Fruit fly (Drosophila melanogaster) whole organism, embryonic: ENCODE results near the gene CG31076.

Source experiments
- Aef1 ChIP-seq: fragments of 200-800 bp; sonication (Bioruptor generic); IDR thresholded peaks from 3 replicates; pipeline ENCODE4 v1.3.6; 2022; ENCODE audit warnings: missing biosample characterization, missing genetic modification characterization
- B-H2 ChIP-seq: fragments of 200-800 bp; sonication (Bioruptor generic); optimal IDR thresholded peaks from 2 replicates; lab custom pipeline; 2018; ENCODE audit warnings: missing biosample characterization, mild to moderate bottlenecking, missing genetic modification characterization
- Bdp1 ChIP-seq: fragments of 200-800 bp; sonication (Bioruptor generic); optimal IDR thresholded peaks from 3 replicates; lab custom pipeline; 2016; ENCODE audit warnings: missing biosample characterization, missing genetic modification characterization
- CG10267 ChIP-seq: fragments of 200-800 bp; sonication (Bioruptor generic); optimal IDR thresholded peaks from 2 replicates; lab custom pipeline; 2018; ENCODE audit warnings: missing biosample characterization, mild to moderate bottlenecking, missing genetic modification characterization, moderate library complexity
- CG10979 ChIP-seq: fragments of 200-800 bp; sonication (Bioruptor generic); optimal IDR thresholded peaks from 2 replicates; lab custom pipeline; 2018; ENCODE audit warnings: missing biosample characterization, mild to moderate bottlenecking, missing genetic modification characterization, moderate library complexity
- CG12155 ChIP-seq: fragments of 200-800 bp; sonication (Bioruptor generic); optimal IDR thresholded peaks from 3 replicates; lab custom pipeline; 2016; ENCODE audit warnings: missing biosample characterization, missing genetic modification characterization
- CG12769 ChIP-seq: fragments of 200-800 bp; sonication (Bioruptor generic); optimal IDR thresholded peaks from 2 replicates; lab custom pipeline; 2019; ENCODE audit warnings: missing biosample characterization, mild to moderate bottlenecking, missing genetic modification characterization, moderate library complexity
- CG15011 ChIP-seq: fragments of 200-800 bp; sonication (Bioruptor generic); optimal IDR thresholded peaks from 3 replicates; lab custom pipeline; 2018; ENCODE audit warnings: missing biosample characterization, mild to moderate bottlenecking, missing genetic modification characterization
- CG18262 ChIP-seq: fragments of 200-800 bp; optimal IDR thresholded peaks from 3 replicates; lab custom pipeline; 2019; ENCODE audit warnings: missing biosample characterization, mild to moderate bottlenecking, missing genetic modification characterization, moderate library complexity
- CG2678 ChIP-seq: fragments of 200-800 bp; sonication (Bioruptor generic); optimal IDR thresholded peaks from 3 replicates; lab custom pipeline; 2019; ENCODE audit warnings: missing biosample characterization, mild to moderate bottlenecking, missing genetic modification characterization, moderate library complexity
- CG32532 ChIP-seq: fragments of 200-800 bp; sonication (Bioruptor generic); IDR thresholded peaks from 2 replicates; pipeline ENCODE4 v1.3.6; 2022; ENCODE audit warnings: missing biosample characterization, missing genetic modification characterization
- CG32772 ChIP-seq: fragments of 200-800 bp; sonication (Bioruptor generic); IDR thresholded peaks from 2 replicates; pipeline ENCODE4 v1.3.6; 2022; ENCODE audit warnings: missing biosample characterization, missing genetic modification characterization
- CG3281 ChIP-seq: fragments of 200-800 bp; sonication (Bioruptor generic); optimal IDR thresholded peaks from 3 replicates; lab custom pipeline; 2017; ENCODE audit warnings: missing biosample characterization, mild to moderate bottlenecking, missing genetic modification characterization
- CG34422 ChIP-seq: fragments of 200-800 bp; sonication (Bioruptor generic); IDR thresholded peaks from 3 replicates; pipeline ENCODE4 v1.3.6; 2022; ENCODE audit warnings: missing biosample characterization, missing genetic modification characterization
- CG42726 ChIP-seq: fragments of 200-800 bp; sonication (Bioruptor generic); IDR thresholded peaks from 2 replicates; pipeline ENCODE4 v1.3.6; 2022; ENCODE audit warnings: missing biosample characterization, missing genetic modification characterization; ENCODE audit not compliant: partially characterized antibody
- CG4854 ChIP-seq: fragments of 200-800 bp; sonication (Bioruptor generic); optimal IDR thresholded peaks from 2 replicates; lab custom pipeline; 2016; ENCODE audit warnings: missing biosample characterization, missing genetic modification characterization, inconsistent platforms
- CG7556 ChIP-seq: fragments of 200-800 bp; sonication (Bioruptor generic); optimal IDR thresholded peaks from 2 replicates; lab custom pipeline; 2017; ENCODE audit warnings: missing biosample characterization, mild to moderate bottlenecking, missing genetic modification characterization
- CG9817 ChIP-seq: fragments of 200-800 bp; sonication (Bioruptor generic); optimal IDR thresholded peaks from 2 replicates; lab custom pipeline; 2018; ENCODE audit warnings: missing biosample characterization, mild to moderate bottlenecking, missing genetic modification characterization, moderate library complexity
- CG9932 ChIP-seq: fragments of 200-800 bp; sonication (Bioruptor generic); IDR thresholded peaks from 2 replicates; pipeline ENCODE4 v1.3.6; 2022; ENCODE audit warnings: missing biosample characterization, missing genetic modification characterization
- Camta ChIP-seq: fragments of 200-800 bp; sonication (Bioruptor generic); optimal IDR thresholded peaks from 2 replicates; lab custom pipeline; 2016; ENCODE audit warnings: missing biosample characterization, missing genetic modification characterization
- D19A ChIP-seq: fragments of 200-800 bp; optimal IDR thresholded peaks from 3 replicates; lab custom pipeline; 2019; ENCODE audit warnings: missing biosample characterization, mild to moderate bottlenecking, missing genetic modification characterization, moderate library complexity
- D19B ChIP-seq: fragments of 200-800 bp; sonication (Bioruptor generic); optimal IDR thresholded peaks from 2 replicates; lab custom pipeline; 2017; ENCODE audit warnings: missing biosample characterization, mild to moderate bottlenecking, missing genetic modification characterization
- E2f1 ChIP-seq: fragments of 200-800 bp; sonication (Bioruptor generic); IDR thresholded peaks from 2 replicates; pipeline ENCODE4 v1.3.6; 2022; ENCODE audit warnings: missing biosample characterization, missing genetic modification characterization
- Eip74EF ChIP-seq, 2 experiments: fragments of 200-800 bp in 1 of 2; fragments of >200 bp in 1 of 2; sonication (Bioruptor generic) in 1 of 2; optimal IDR thresholded peaks; 2 replicates each; lab custom pipeline; 2017 to 2019; ENCODE audit warnings: missing biosample characterization in 2 of 2, missing genetic modification characterization in 2 of 2, mild to moderate bottlenecking in 1 of 2, moderate library complexity in 1 of 2
- Ets65A ChIP-seq: fragments of 200-800 bp; sonication (Bioruptor generic); peaks from one replicate; lab custom pipeline; 2016; ENCODE audit warnings: missing biosample characterization, missing genetic modification characterization
- H15 ChIP-seq: fragments of 200-800 bp; sonication (Bioruptor generic); IDR thresholded peaks from 3 replicates; pipeline ENCODE4 v1.3.6; 2022; ENCODE audit warnings: missing biosample characterization, missing genetic modification characterization
- HHEX ChIP-seq: fragments of 200-800 bp; sonication (Bioruptor generic); optimal IDR thresholded peaks from 3 replicates; lab custom pipeline; 2017; ENCODE audit warnings: missing biosample characterization, mild to moderate bottlenecking, missing genetic modification characterization, missing genetic modification reagents
- HmgZ ChIP-seq: fragments of 200-800 bp; sonication (Bioruptor generic); optimal IDR thresholded peaks from 2 replicates; lab custom pipeline; 2018; ENCODE audit warnings: missing biosample characterization, mild to moderate bottlenecking, missing genetic modification characterization
- Lhr ChIP-seq: fragments of 200-800 bp; sonication (Bioruptor generic); optimal IDR thresholded peaks from 3 replicates; lab custom pipeline; 2017; ENCODE audit warnings: mild to moderate bottlenecking, missing biosample characterization, missing genetic modification reagents, missing genetic modification characterization
- NC2β ChIP-seq: fragments of 200-800 bp; sonication (Bioruptor generic); optimal IDR thresholded peaks from 2 replicates; lab custom pipeline; 2016; ENCODE audit warnings: missing biosample characterization, missing genetic modification characterization
- Sox102F ChIP-seq: fragments of 200-800 bp; sonication (Bioruptor generic); optimal IDR thresholded peaks from 2 replicates; lab custom pipeline; 2018; ENCODE audit warnings: missing biosample characterization, mild to moderate bottlenecking, missing genetic modification characterization, moderate library complexity
- bbx ChIP-seq: fragments of 200-800 bp; sonication (Bioruptor generic); IDR thresholded peaks from 2 replicates; pipeline ENCODE4 v1.3.6; 2022; ENCODE audit warnings: missing biosample characterization, missing genetic modification characterization; ENCODE audit not compliant: partially characterized antibody
- bcd ChIP-seq: fragments of 200-800 bp; sonication (Bioruptor generic); optimal IDR thresholded peaks from 2 replicates; lab custom pipeline; 2017; ENCODE audit warnings: missing biosample characterization, mild to moderate bottlenecking, missing genetic modification characterization
- cad ChIP-seq: fragments of >200 bp; optimal IDR thresholded peaks from 2 replicates; lab custom pipeline; 2017; ENCODE audit warnings: missing biosample characterization, missing genetic modification characterization
- chinmo ChIP-seq: fragments of 200-800 bp; sonication (Bioruptor generic); IDR thresholded peaks from 4 replicates; pipeline ENCODE4 v1.3.6; 2022; ENCODE audit warnings: missing biosample characterization, missing genetic modification characterization; ENCODE audit not compliant: partially characterized antibody
- crol ChIP-seq: fragments of 200-800 bp; sonication (Bioruptor generic); IDR thresholded peaks from 2 replicates; pipeline ENCODE4 v1.3.6; 2022; ENCODE audit warnings: missing biosample characterization, missing genetic modification characterization
- ftz-f1 ChIP-seq: fragments of 200-800 bp; sonication (Bioruptor generic); optimal IDR thresholded peaks from 2 replicates; lab custom pipeline; 2016; ENCODE audit warnings: missing biosample characterization, missing genetic modification characterization
- gfzf ChIP-seq: fragments of 200-800 bp; sonication (Bioruptor generic); optimal IDR thresholded peaks from 2 replicates; lab custom pipeline; 2016; ENCODE audit warnings: missing biosample characterization, mild to moderate bottlenecking, missing genetic modification characterization, moderate library complexity
- grau ChIP-seq: fragments of 200-800 bp; optimal IDR thresholded peaks from 3 replicates; lab custom pipeline; 2019; ENCODE audit warnings: missing biosample characterization, mild to moderate bottlenecking, missing genetic modification characterization, moderate library complexity
- hbn ChIP-seq: fragments of 200-800 bp; sonication (Bioruptor generic); IDR thresholded peaks from 2 replicates; pipeline ENCODE4 v1.3.6; 2022; ENCODE audit warnings: missing biosample characterization, missing genetic modification characterization; ENCODE audit not compliant: partially characterized antibody
- klu ChIP-seq: fragments of 200-800 bp; sonication (Bioruptor generic); IDR thresholded peaks from 2 replicates; pipeline ENCODE4 v1.3.6; 2022; ENCODE audit warnings: missing biosample characterization, missing genetic modification characterization
- luna ChIP-seq: fragments of 200-800 bp; sonication (Bioruptor generic); optimal IDR thresholded peaks from 2 replicates; lab custom pipeline; 2016; ENCODE audit warnings: missing biosample characterization, missing genetic modification characterization
- mam ChIP-seq: fragments of 200-800 bp; sonication (Bioruptor generic); optimal IDR thresholded peaks from 3 replicates; lab custom pipeline; 2016; ENCODE audit warnings: missing biosample characterization, missing genetic modification characterization
- nom ChIP-seq: fragments of 200-800 bp; sonication (Bioruptor generic); optimal IDR thresholded peaks from 2 replicates; lab custom pipeline; 2017; ENCODE audit warnings: missing biosample characterization, missing genetic modification characterization, mild to moderate bottlenecking, moderate library complexity, missing genetic modification reagents
- odd ChIP-seq: fragments of 200-800 bp; sonication (Bioruptor generic); optimal IDR thresholded peaks from 2 replicates; lab custom pipeline; 2017; ENCODE audit warnings: missing biosample characterization, mild to moderate bottlenecking, missing genetic modification characterization
- phol ChIP-seq: fragments of 200-800 bp; sonication (Bioruptor generic); optimal IDR thresholded peaks from 3 replicates; lab custom pipeline; 2018; ENCODE audit warnings: missing biosample characterization, mild to moderate bottlenecking, missing genetic modification characterization, moderate library complexity
- sima ChIP-seq: fragments of 200-800 bp; sonication (Bioruptor generic); optimal IDR thresholded peaks from 2 replicates; lab custom pipeline; 2016; ENCODE audit warnings: missing biosample characterization, missing genetic modification characterization
- tna ChIP-seq: fragments of 200-800 bp; sonication (Bioruptor generic); IDR thresholded peaks from 2 replicates; pipeline ENCODE4 v1.3.6; 2022; ENCODE audit warnings: missing biosample characterization, missing genetic modification characterization; ENCODE audit not compliant: partially characterized antibody
- usp ChIP-seq: fragments of >200 bp; optimal IDR thresholded peaks from 2 replicates; lab custom pipeline; 2017; ENCODE audit warnings: missing biosample characterization, missing genetic modification characterization
- vnd ChIP-seq: fragments of 200-800 bp; sonication (Bioruptor generic); IDR thresholded peaks from 3 replicates; pipeline ENCODE4 v1.3.6; 2022; ENCODE audit warnings: missing biosample characterization, missing genetic modification characterization; ENCODE audit not compliant: partially characterized antibody

Gene CG31076

DNA sequence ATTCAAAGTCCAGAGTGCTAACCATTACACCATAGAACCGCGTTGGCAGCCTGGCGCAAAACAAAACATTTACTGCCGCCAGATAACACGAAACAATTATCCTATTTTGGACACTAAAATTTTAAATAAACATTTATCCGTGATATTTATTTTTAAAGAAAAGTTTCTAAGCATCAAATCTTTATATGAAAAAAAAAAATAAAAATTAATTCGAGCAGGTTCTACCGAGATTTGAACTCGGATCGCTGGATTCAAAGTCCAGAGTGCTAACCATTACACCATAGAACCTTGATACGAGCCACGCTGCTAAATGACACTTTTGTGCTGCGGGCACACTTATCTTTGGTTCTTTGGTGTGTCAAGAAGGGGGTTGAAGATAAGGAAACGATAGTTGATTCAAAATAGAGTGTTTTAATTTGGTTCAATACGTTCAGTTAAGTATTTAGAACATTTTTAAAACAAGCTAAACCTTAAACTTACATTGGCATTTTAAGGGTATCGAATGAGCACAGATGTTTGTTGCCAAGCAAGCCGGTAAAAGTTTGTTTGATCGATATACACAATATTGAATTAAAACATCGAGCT lies 42.3 kb downstream of the CG31076 start, which contains the start of gene Spag1 (continued):
- TF ChIP-seq vnd (GFP tag; lab: Robert Waterston, UW) (peak; percentile 76; the same call in 2 of the 3 replicates), Lhr (GFP tag; lab: Kevin White, UChicago) (no peak), tna (peak; percentile 73), CG32532 (GFP tag; lab: Robert Waterston, UW) (no peak), bcd (no peak), HHEX (GFP tag; lab: Kevin White, UChicago) (no peak), CG7556 (peak; percentile 24), CG12769 (tag; lab: Kevin White, UChicago) (no peak), CG4854 (GFP tag; lab: Kevin White, UChicago) (no peak), H15 (GFP tag; lab: Robert Waterston, UW) (no peak), CG32772 (GFP tag; lab: Robert Waterston, UW) (no peak), Bdp1 (peak; percentile 100), luna (GFP tag; lab: Kevin White, UChicago) (no peak), D19B (GFP tag; lab: Kevin White, UChicago) (no peak), Ets65A (no peak), usp (GFP tag; lab: Kevin White, UChicago) (no peak), CG42726 (GFP tag; lab: Robert Waterston, UW) (peak; percentile 85; the same call in 1 of the 2 replicates), CG10267 (tag; lab: Kevin White, UChicago) (peak; percentile 28), odd (no peak), CG12155 (GFP tag; lab: Kevin White, UChicago) (no peak), D19A (tag; lab: Kevin White, UChicago) (no peak), CG2678 (no peak), B-H2 (GFP tag; lab: Kevin White, UChicago) (no peak), CG18262 (tag; lab: Kevin White, UChicago) (peak; percentile 22), hbn (GFP tag; lab: Robert Waterston, UW) (peak; percentile 43; the same call in 1 of the 2 replicates), NC2β (GFP tag; lab: Kevin White, UChicago) (no peak), Eip74EF (GFP tag; optimal IDR thresholded peaks at IDR 0.05; lab: Kevin White, UChicago) (peak in 1 of 2 experiments; percentile 72), ftz-f1 (GFP tag; lab: Kevin White, UChicago) (no peak), HmgZ (tag; lab: Kevin White, UChicago) (no peak), phol (tag; lab: Kevin White, UChicago) (no peak), Camta (GFP tag; lab: Kevin White, UChicago) (no peak), cad (GFP tag; lab: Kevin White, UChicago) (no peak), CG34422 (GFP tag; lab: Robert Waterston, UW) (no peak), grau (tag; lab: Kevin White, UChicago) (no peak), Sox102F (GFP tag; lab: Kevin White, UChicago) (no peak), mam (no peak), CG3281 (GFP tag; lab: Kevin White, UChicago) (no peak), sima (GFP tag; lab: Kevin White, UChicago) (no peak), klu (GFP tag; lab: Robert Waterston, UW) (no peak), CG9932 (GFP tag; lab: Robert Waterston, UW) (no peak), CG9817 (no peak), nom (peak; percentile 96), gfzf (no peak), E2f1 (GFP tag; lab: Robert Waterston, UW) (no peak), CG10979 (tag; lab: Kevin White, UChicago) (peak; percentile 6), Aef1 (no peak), chinmo (peak; percentile 72; the same call in 1 of the 4 replicates), CG15011 (no peak), crol (GFP tag; lab: Robert Waterston, UW) (peak; percentile 61; the same call in 1 of the 2 replicates), bbx (GFP tag; lab: Robert Waterston, UW) (peak; percentile 88)
